Worm (Caenorhabditis elegans): ENCODE data around the gene F14H12.7.

F14H12.7 gene

DNA sequence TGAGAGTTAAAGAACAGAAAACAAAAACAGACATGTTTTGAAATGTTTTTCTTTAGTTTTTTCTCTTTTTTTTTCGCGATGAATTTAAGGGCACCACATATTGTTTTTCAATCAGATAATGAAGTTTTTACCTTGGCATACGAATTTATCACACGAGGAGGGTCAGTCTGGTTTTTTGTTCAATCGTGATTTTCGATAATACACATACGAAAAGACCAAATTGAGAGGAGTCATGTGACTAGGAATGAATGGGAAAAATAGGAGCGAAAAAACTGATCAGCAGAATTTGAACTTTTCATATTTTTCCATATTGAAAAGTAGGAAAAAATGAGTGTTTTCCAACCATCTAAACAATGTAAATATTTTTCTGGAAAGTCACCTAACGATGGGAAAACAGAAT lies 24.1 kb upstream of the F14H12.7 start:
- no peak for TF ChIP-seq ztf-1 (GFP tag; conservative IDR thresholded peaks at IDR 0.05)
- TF ChIP-seq Y55F3AM.14 (GFP tag; optimal IDR thresholded peaks at IDR 0.05): no peak
- TF ChIP-seq aly-2 (tag; optimal IDR thresholded peaks at IDR 0.05): no peak
- no peak for TF ChIP-seq elt-1 (tag; optimal IDR thresholded peaks at IDR 0.05)
- TF ChIP-seq gmeb-1 (tag; optimal IDR thresholded peaks at IDR 0.05): peak; percentile 41
- no peak for TF ChIP-seq nhr-12 (tag; optimal IDR thresholded peaks at IDR 0.05)
- TF ChIP-seq nhr-25 (tag; optimal IDR thresholded peaks at IDR 0.05): peak; percentile 71
- TF ChIP-seq nhr-10 (tag; optimal IDR thresholded peaks at IDR 0.05): no peak
- TF ChIP-seq peb-1 (tag; optimal IDR thresholded peaks at IDR 0.05): no peak

ce11 chrX:4383316-4383936 lies 21.0 kb upstream of the F14H12.7 start, which contains the start of gene lst-2:
Gene lst-2 (minus strand): TSS chrX:4383366.
- TF ChIP-seq sma-3 (GFP tag; optimal IDR thresholded peaks at IDR 0.05) (no peak), unc-55 (GFP tag; optimal IDR thresholded peaks at IDR 0.05) (peak; percentile 11), nhr-12 (tag; optimal IDR thresholded peaks at IDR 0.05) (no peak), egl-27 (tag; optimal IDR thresholded peaks at IDR 0.05) (no peak), peb-1 (tag; optimal IDR thresholded peaks at IDR 0.05) (no peak), F13H6.1 (tag; optimal IDR thresholded peaks at IDR 0.05) (no peak), elt-3 (tag; optimal IDR thresholded peaks at IDR 0.05) (no peak), nhr-129 (tag; optimal IDR thresholded peaks at IDR 0.05) (no peak)

- TF ChIP-seq aly-2 (tag; optimal IDR thresholded peaks at IDR 0.05) (no peak), lin-39 (tag; optimal IDR thresholded peaks at IDR 0.05) (no peak), unc-39 (tag; optimal IDR thresholded peaks at IDR 0.05) (no peak), lin-11 (tag; optimal IDR thresholded peaks at IDR 0.05) (no peak), mab-5 (tag; optimal IDR thresholded peaks at IDR 0.05) (no peak), ama-1 (optimal IDR thresholded peaks at IDR 0.05) (no peak), nhr-77 (tag; optimal IDR thresholded peaks at IDR 0.05) (no peak), nhr-21 (tag; optimal IDR thresholded peaks at IDR 0.05) (no peak), ztf-4 (tag; optimal IDR thresholded peaks at IDR 0.05) (no peak), blmp-1 (tag; optimal IDR thresholded peaks at IDR 0.05; ENCODE audit: insufficient read depth) (no peak), sma-9 (GFP tag; optimal IDR thresholded peaks at IDR 0.05) (no peak), sma-9 (tag; optimal IDR thresholded peaks at IDR 0.05) (no peak), sma-3 (GFP tag; optimal IDR thresholded peaks at IDR 0.05) (no peak), nhr-12 (tag; optimal IDR thresholded peaks at IDR 0.05) (no peak), unc-62 (GFP tag; optimal IDR thresholded peaks at IDR 0.05) (no peak), sem-4 (tag; optimal IDR thresholded peaks at IDR 0.05) (no peak), R02D3.7 (tag; optimal IDR thresholded peaks at IDR 0.05) (no peak), nhr-10 (tag; optimal IDR thresholded peaks at IDR 0.05) (no peak), crh-2 (tag; optimal IDR thresholded peaks at IDR 0.05) (no peak), egl-27 (tag; optimal IDR thresholded peaks at IDR 0.05) (no peak), skn-1 (tag; optimal IDR thresholded peaks at IDR 0.05) (no peak)
Measured at ce11 chrX:4377689-4378088, 15.3 kb upstream of the F14H12.7 start, which contains the start of gene R160.12. Gene R160.12 (minus strand): TSS chrX:4377789.

DNA sequence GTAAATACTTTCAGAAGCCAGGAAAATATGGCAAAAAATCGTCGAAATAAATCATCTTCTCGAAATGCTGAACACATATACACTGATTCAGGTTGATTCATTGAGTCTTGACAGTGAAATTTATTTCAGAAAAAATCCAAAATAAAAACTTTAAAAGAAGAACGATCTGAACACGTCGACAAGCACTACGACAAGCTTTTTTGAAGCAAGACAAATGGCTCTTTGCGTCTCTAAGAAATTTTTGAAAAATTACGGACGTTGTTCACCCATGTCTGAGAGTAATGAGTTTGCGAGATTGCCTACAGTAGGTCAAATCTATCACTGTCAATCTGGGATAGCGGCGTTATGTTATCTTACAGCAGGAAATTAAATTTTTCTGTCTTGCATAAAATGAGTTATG lies 14.4 kb upstream of the F14H12.7 start, which contains the start of gene R160.2:
R160.2 (minus strand) TSS at position 101 of the 400 bp plus-strand sequence.
- no peak for TF ChIP-seq ceh-16 (tag; optimal IDR thresholded peaks at IDR 0.05)
- no peak for TF ChIP-seq alr-1 (tag; optimal IDR thresholded peaks at IDR 0.05)
- no peak for TF ChIP-seq crh-2 (tag; optimal IDR thresholded peaks at IDR 0.05)
- no peak for TF ChIP-seq nhr-77 (tag; optimal IDR thresholded peaks at IDR 0.05)
- TF ChIP-seq sma-9 (GFP tag; optimal IDR thresholded peaks at IDR 0.05): no peak
- no peak for TF ChIP-seq sma-9 (tag; optimal IDR thresholded peaks at IDR 0.05)

- no peak for TF ChIP-seq ceh-16 (tag; optimal IDR thresholded peaks at IDR 0.05)
- no peak for TF ChIP-seq unc-39 (tag; optimal IDR thresholded peaks at IDR 0.05)
- TF ChIP-seq R02D3.7 (tag; optimal IDR thresholded peaks at IDR 0.05): no peak
- TF ChIP-seq crh-2 (tag; optimal IDR thresholded peaks at IDR 0.05): no peak
- TF ChIP-seq nhr-6 (tag; optimal IDR thresholded peaks at IDR 0.05): no peak
- no peak for TF ChIP-seq C34F6.9 (tag; optimal IDR thresholded peaks at IDR 0.05)
Measured at ce11 chrX:4373123-4373522, 10.7 kb upstream of the F14H12.7 start, which contains the start of gene R160.6. Gene R160.6 (minus strand): TSS chrX:4373223.

Data from whole organism, L2 larva.